Fruit fly (Drosophila melanogaster) whole organism, pupa: ENCODE measurements around the gene CG13725.

ENCODE experiments used
- CG10348 ChIP-seq: fragments of 200-800 bp; sonication (Bioruptor generic); IDR thresholded peaks from 2 replicates; pipeline ENCODE4 v1.3.6; 2022; ENCODE audit warnings: missing biosample characterization, missing genetic modification characterization
- CG13204 ChIP-seq: fragments of 200-800 bp; sonication (Bioruptor generic); optimal IDR thresholded peaks from 2 replicates; lab custom pipeline; 2018; ENCODE audit warnings: missing biosample characterization, mild to moderate bottlenecking, missing genetic modification characterization, moderate library complexity
- CG9948 ChIP-seq: fragments of 200-800 bp; sonication (Bioruptor generic); optimal IDR thresholded peaks from 2 replicates; lab custom pipeline; 2018; ENCODE audit warnings: missing biosample characterization, mild to moderate bottlenecking, missing genetic modification characterization, moderate library complexity

- TF ChIP-seq CG10348 = no peak
- TF ChIP-seq CG13204 (GFP tag; lab: Kevin White, UChicago) = no peak
- no peak for TF ChIP-seq CG9948 (tag; lab: Kevin White, UChicago)
Measured at dm6 chr3L:17349604-17350003, 24.3 kb upstream of the CG13725 start, which contains the start of gene Mip.
